Fruit fly (Drosophila melanogaster) whole organism, embryonic: Measurements from ENCODE around the gene ftz-f1.

ENCODE experiments used
- Aef1 ChIP-seq: fragments of 200-800 bp; sonication (Bioruptor generic); IDR thresholded peaks from 3 replicates; pipeline ENCODE4 v1.3.6; 2022; ENCODE audit warnings: missing biosample characterization, missing genetic modification characterization
- CG10462 ChIP-seq: fragments of 200-800 bp; sonication (Bioruptor generic); optimal IDR thresholded peaks from 2 replicates; lab custom pipeline; 2016; ENCODE audit warnings: missing biosample characterization, missing genetic modification characterization
- CG11504 ChIP-seq: fragments of 200-800 bp; sonication (Bioruptor generic); optimal IDR thresholded peaks from 3 replicates; lab custom pipeline; 2019; ENCODE audit warnings: missing biosample characterization, mild to moderate bottlenecking, missing genetic modification characterization, moderate library complexity
- CG11696 ChIP-seq: fragments of 200-800 bp; sonication (Bioruptor generic); IDR thresholded peaks from 2 replicates; pipeline ENCODE4 v1.3.6; 2022; ENCODE audit warnings: missing biosample characterization, missing genetic modification characterization
- CG12155 ChIP-seq: fragments of 200-800 bp; sonication (Bioruptor generic); optimal IDR thresholded peaks from 3 replicates; lab custom pipeline; 2016; ENCODE audit warnings: missing biosample characterization, missing genetic modification characterization
- CG12236 ChIP-seq: fragments of 200-800 bp; sonication (Bioruptor generic); optimal IDR thresholded peaks from 2 replicates; lab custom pipeline; 2016; ENCODE audit warnings: missing biosample characterization, missing genetic modification characterization
- CG12744 ChIP-seq: fragments of 200-800 bp; sonication (Bioruptor generic); optimal IDR thresholded peaks from 2 replicates; lab custom pipeline; 2016; ENCODE audit warnings: missing biosample characterization, missing genetic modification characterization
- CG13123 ChIP-seq: fragments of 200-800 bp; sonication (Bioruptor generic); optimal IDR thresholded peaks from 2 replicates; lab custom pipeline; 2016; ENCODE audit warnings: missing biosample characterization, missing genetic modification characterization
- CG13287 ChIP-seq: fragments of 200-800 bp; sonication (Bioruptor generic); IDR thresholded peaks from 2 replicates; pipeline ENCODE4 v1.3.6; 2022; ENCODE audit warnings: missing biosample characterization, missing genetic modification characterization; ENCODE audit not compliant: partially characterized antibody
- CG14860 ChIP-seq: fragments of 200-800 bp; sonication (Bioruptor generic); IDR thresholded peaks from 3 replicates; pipeline ENCODE4 v1.3.6; 2022; ENCODE audit warnings: missing biosample characterization, missing genetic modification characterization; ENCODE audit not compliant: partially characterized antibody
- CG1647 ChIP-seq: fragments of 200-800 bp; sonication (Bioruptor generic); optimal IDR thresholded peaks from 3 replicates; lab custom pipeline; 2016; ENCODE audit warnings: missing biosample characterization, missing genetic modification characterization
- CG16863 ChIP-seq: fragments of 200-800 bp; sonication (Bioruptor generic); optimal IDR thresholded peaks from 3 replicates; lab custom pipeline; 2016; ENCODE audit warnings: missing biosample characterization, missing genetic modification characterization
- CG1792 ChIP-seq: fragments of 200-800 bp; sonication (Bioruptor generic); optimal IDR thresholded peaks from 2 replicates; lab custom pipeline; 2016; ENCODE audit warnings: missing biosample characterization, missing genetic modification characterization
- CG6689 ChIP-seq: fragments of 200-800 bp; sonication (Bioruptor generic); IDR thresholded peaks from 2 replicates; pipeline ENCODE4 v1.3.6; 2022; ENCODE audit warnings: missing biosample characterization, missing genetic modification characterization
- CG8944 ChIP-seq: fragments of 200-800 bp; sonication (Bioruptor generic); optimal IDR thresholded peaks from 3 replicates; lab custom pipeline; 2016; ENCODE audit warnings: missing biosample characterization, missing genetic modification characterization
- CG9215 ChIP-seq: fragments of 200-800 bp; sonication (Bioruptor generic); IDR thresholded peaks from 2 replicates; pipeline ENCODE4 v1.3.6; 2022; ENCODE audit warnings: missing biosample characterization, missing genetic modification characterization
- CG9797 ChIP-seq: fragments of 200-800 bp; sonication (Bioruptor generic); optimal IDR thresholded peaks from 3 replicates; lab custom pipeline; 2018; ENCODE audit warnings: missing biosample characterization, mild to moderate bottlenecking, missing genetic modification characterization
- D ChIP-seq, 2 experiments: fragments of 200-800 bp in 1 of 2; fragments of >200 bp in 1 of 2; sonication (Bioruptor generic) in 1 of 2; optimal IDR thresholded peaks; 2 replicates in 1 of 2; 3 replicates in 1 of 2; lab custom pipeline; 2017; ENCODE audit warnings: mild to moderate bottlenecking in 1 of 2, missing biosample characterization in 1 of 2, missing genetic modification characterization in 1 of 2, missing genetic modification reagents in 1 of 2
- Dek ChIP-seq: fragments of 200-800 bp; sonication (Bioruptor generic); optimal IDR thresholded peaks from 3 replicates; lab custom pipeline; 2019; ENCODE audit warnings: missing biosample characterization, mild to moderate bottlenecking, missing genetic modification characterization, moderate library complexity
- Dfd ChIP-seq, 2 experiments: fragments of >200 bp; optimal IDR thresholded peaks; 2 replicates each; lab custom pipeline; 2017; ENCODE audit warnings: missing biosample characterization in 2 of 2, missing genetic modification characterization in 2 of 2
- Doc2 ChIP-seq: fragments of 200-800 bp; sonication (Bioruptor generic); IDR thresholded peaks from 2 replicates; pipeline ENCODE4 v1.3.6; 2022; ENCODE audit warnings: missing biosample characterization, missing genetic modification characterization
- Drgx ChIP-seq: fragments of 200-800 bp; sonication (Bioruptor generic); IDR thresholded peaks from 2 replicates; pipeline ENCODE4 v1.3.6; 2022; ENCODE audit warnings: missing biosample characterization, missing genetic modification characterization
- E2f2 ChIP-seq: fragments of 200-800 bp; sonication (Bioruptor generic); IDR thresholded peaks from 2 replicates; pipeline ENCODE4 v1.3.6; 2022; ENCODE audit warnings: missing biosample characterization, missing genetic modification characterization
- HLHmδ ChIP-seq: fragments of 200-800 bp; sonication (Bioruptor generic); optimal IDR thresholded peaks from 2 replicates; lab custom pipeline; 2018; ENCODE audit warnings: missing biosample characterization, mild to moderate bottlenecking, missing genetic modification characterization, moderate library complexity
- Lhr ChIP-seq: fragments of 200-800 bp; sonication (Bioruptor generic); optimal IDR thresholded peaks from 3 replicates; lab custom pipeline; 2017; ENCODE audit warnings: mild to moderate bottlenecking, missing biosample characterization, missing genetic modification reagents, missing genetic modification characterization
- MBD-R2 ChIP-seq: fragments of 200-800 bp; sonication (Bioruptor generic); IDR thresholded peaks from 2 replicates; pipeline ENCODE4 v1.3.6; 2022; ENCODE audit warnings: missing biosample characterization, missing genetic modification characterization
- NC2β ChIP-seq: fragments of 200-800 bp; sonication (Bioruptor generic); optimal IDR thresholded peaks from 2 replicates; lab custom pipeline; 2016; ENCODE audit warnings: missing biosample characterization, missing genetic modification characterization
- Neu2 ChIP-seq: fragments of 200-800 bp; sonication (Bioruptor generic); optimal IDR thresholded peaks from 3 replicates; lab custom pipeline; 2016; ENCODE audit warnings: missing biosample characterization, missing genetic modification characterization, borderline replicate concordance
- Nf-YB ChIP-seq: fragments of 200-800 bp; sonication (Bioruptor generic); optimal IDR thresholded peaks from 3 replicates; lab custom pipeline; 2019; ENCODE audit warnings: missing biosample characterization, mild to moderate bottlenecking, missing genetic modification characterization, moderate library complexity
- Oli ChIP-seq: fragments of 200-800 bp; sonication (Bioruptor generic); optimal IDR thresholded peaks from 2 replicates; lab custom pipeline; 2018; ENCODE audit warnings: missing biosample characterization, mild to moderate bottlenecking, missing genetic modification characterization, moderate library complexity
- YL-1 ChIP-seq: fragments of 200-800 bp; sonication (Bioruptor generic); optimal IDR thresholded peaks from 3 replicates; lab custom pipeline; 2017; ENCODE audit warnings: missing biosample characterization, mild to moderate bottlenecking, missing genetic modification characterization
- al ChIP-seq: fragments of 200-800 bp; sonication (Bioruptor generic); IDR thresholded peaks from 2 replicates; pipeline ENCODE4 v1.3.6; 2022; ENCODE audit warnings: missing biosample characterization, missing genetic modification characterization
- bbx ChIP-seq: fragments of 200-800 bp; sonication (Bioruptor generic); IDR thresholded peaks from 2 replicates; pipeline ENCODE4 v1.3.6; 2022; ENCODE audit warnings: missing biosample characterization, missing genetic modification characterization; ENCODE audit not compliant: partially characterized antibody
- br ChIP-seq: fragments of >200 bp; optimal IDR thresholded peaks from 2 replicates; lab custom pipeline; 2017
- cas ChIP-seq: fragments of 200-800 bp; sonication (Bioruptor generic); IDR thresholded peaks from 2 replicates; pipeline ENCODE4 v1.3.6; 2022; ENCODE audit warnings: missing biosample characterization, missing genetic modification characterization
- caup ChIP-seq: fragments of 200-800 bp; sonication (Bioruptor generic); optimal IDR thresholded peaks from 3 replicates; lab custom pipeline; 2017; ENCODE audit warnings: missing biosample characterization, mild to moderate bottlenecking, missing genetic modification characterization, moderate library complexity; ENCODE audit not compliant: severe bottlenecking
- chm ChIP-seq: fragments of 200-800 bp; sonication (Bioruptor generic); IDR thresholded peaks from 2 replicates; pipeline ENCODE4 v1.3.6; 2022; ENCODE audit warnings: missing biosample characterization, missing genetic modification characterization
- ewg ChIP-seq: fragments of 200-800 bp; sonication (Bioruptor generic); optimal IDR thresholded peaks from 3 replicates; lab custom pipeline; 2017; ENCODE audit warnings: mild to moderate bottlenecking, missing biosample characterization, missing genetic modification reagents, missing genetic modification characterization
- fd96Cb ChIP-seq: fragments of 200-800 bp; sonication (Bioruptor generic); optimal IDR thresholded peaks from 2 replicates; lab custom pipeline; 2018; ENCODE audit warnings: missing biosample characterization, mild to moderate bottlenecking, missing genetic modification characterization, moderate library complexity
- fru ChIP-seq: fragments of >200 bp; optimal IDR thresholded peaks from 2 replicates; lab custom pipeline; 2017
- gro ChIP-seq: fragments of 200-800 bp; sonication (Bioruptor generic); optimal IDR thresholded peaks from 2 replicates; lab custom pipeline; 2016; ENCODE audit warnings: missing biosample characterization, missing genetic modification characterization
- gsb ChIP-seq: fragments of 200-800 bp; sonication (Bioruptor generic); IDR thresholded peaks from 2 replicates; pipeline ENCODE4 v1.3.6; 2022; ENCODE audit warnings: missing biosample characterization, missing genetic modification characterization
- ham ChIP-seq: fragments of 200-800 bp; sonication (Bioruptor generic); IDR thresholded peaks from 2 replicates; pipeline ENCODE4 v1.3.6; 2022; ENCODE audit warnings: missing biosample characterization, missing genetic modification characterization
- kay ChIP-seq: fragments of 200-800 bp; sonication (Bioruptor generic); optimal IDR thresholded peaks from 2 replicates; lab custom pipeline; 2016; ENCODE audit warnings: missing biosample characterization, missing genetic modification characterization
- lbe ChIP-seq: fragments of 200-800 bp; sonication (Bioruptor generic); optimal IDR thresholded peaks from 2 replicates; lab custom pipeline; 2016; ENCODE audit warnings: missing biosample characterization, mild to moderate bottlenecking, missing genetic modification characterization
- odd ChIP-seq: fragments of 200-800 bp; sonication (Bioruptor generic); optimal IDR thresholded peaks from 2 replicates; lab custom pipeline; 2017; ENCODE audit warnings: missing biosample characterization, mild to moderate bottlenecking, missing genetic modification characterization
- pum ChIP-seq: fragments of 200-800 bp; sonication (Bioruptor generic); optimal IDR thresholded peaks from 2 replicates; lab custom pipeline; 2016; ENCODE audit warnings: missing biosample characterization, missing genetic modification characterization
- slbo ChIP-seq: fragments of 200-800 bp; sonication (Bioruptor generic); IDR thresholded peaks from 2 replicates; pipeline ENCODE4 v1.3.6; 2022; ENCODE audit warnings: missing biosample characterization, missing genetic modification characterization
- so ChIP-seq: fragments of 200-800 bp; sonication (Bioruptor generic); IDR thresholded peaks from 3 replicates; pipeline ENCODE4 v1.3.6; 2022; ENCODE audit warnings: missing biosample characterization, missing genetic modification characterization
- tin ChIP-seq: fragments of 200-800 bp; sonication (Bioruptor generic); optimal IDR thresholded peaks from 3 replicates; lab custom pipeline; 2016; ENCODE audit warnings: missing biosample characterization, missing genetic modification characterization
- tx ChIP-seq: fragments of 200-800 bp; sonication (Bioruptor generic); optimal IDR thresholded peaks from 2 replicates; lab custom pipeline; 2016; ENCODE audit warnings: missing biosample characterization, missing genetic modification characterization
- zen2 ChIP-seq: fragments of 200-800 bp; sonication (Bioruptor generic); IDR thresholded peaks from 3 replicates; pipeline ENCODE4 v1.3.6; 2022; ENCODE audit warnings: missing biosample characterization, missing genetic modification characterization; ENCODE audit not compliant: partially characterized antibody
- zf30C ChIP-seq: fragments of 200-800 bp; sonication (Bioruptor generic); optimal IDR thresholded peaks from 3 replicates; lab custom pipeline; 2018; ENCODE audit warnings: missing biosample characterization, mild to moderate bottlenecking, missing genetic modification characterization

ftz-f1 gene

dm6 chr3L:18745647-18746046, 55.5 kb downstream of the ftz-f1 start, which contains the start of gene MED11 (continued):
- TF ChIP-seq slbo (GFP tag; lab: Robert Waterston, UW) = no peak
- no peak for TF ChIP-seq NC2β (GFP tag; lab: Kevin White, UChicago)
- no peak for TF ChIP-seq YL-1 (GFP tag; lab: Kevin White, UChicago)
- TF ChIP-seq zen2 (GFP tag; lab: Robert Waterston, UW) = no peak
- TF ChIP-seq gro (GFP tag; lab: Kevin White, UChicago) = no peak
- TF ChIP-seq Doc2 (GFP tag; lab: Robert Waterston, UW) = no peak
- TF ChIP-seq pum = no peak
- no peak for TF ChIP-seq D (optimal IDR thresholded peaks at IDR 0.05; lab: Kevin White, UChicago)
- no peak for TF ChIP-seq D (GFP tag; optimal IDR thresholded peaks at IDR 0.05; lab: Kevin White, UChicago)
- TF ChIP-seq Dek = no peak
- TF ChIP-seq tx (GFP tag; lab: Kevin White, UChicago) = no peak
- TF ChIP-seq CG16863 = no peak
- no peak for TF ChIP-seq gsb (GFP tag; lab: Robert Waterston, UW)
- no peak for TF ChIP-seq kay (GFP tag; lab: Kevin White, UChicago)
- no peak for TF ChIP-seq Drgx (GFP tag; lab: Robert Waterston, UW)
- no peak for TF ChIP-seq CG8944 (GFP tag; lab: Kevin White, UChicago)
- TF ChIP-seq fd96Cb (tag; lab: Kevin White, UChicago) = no peak
- no peak for TF ChIP-seq chm (GFP tag; lab: Robert Waterston, UW)
- no peak for TF ChIP-seq CG12236
- TF ChIP-seq Oli = no peak
- TF ChIP-seq caup (GFP tag; lab: Kevin White, UChicago) = no peak
- TF ChIP-seq lbe = no peak
- no peak for TF ChIP-seq zf30C (GFP tag; lab: Kevin White, UChicago)
- no peak for TF ChIP-seq Nf-YB (GFP tag; lab: Kevin White, UChicago)
- no peak for TF ChIP-seq tin (GFP tag; lab: Kevin White, UChicago)
- TF ChIP-seq CG13287 (GFP tag; lab: Robert Waterston, UW) = peak; percentile 41; the same call in 1 of the 2 replicates
- TF ChIP-seq CG9797 (GFP tag; lab: Kevin White, UChicago) = peak; percentile 60
- no peak for TF ChIP-seq CG14860 (GFP tag; lab: Robert Waterston, UW)
- no peak for TF ChIP-seq al (GFP tag; lab: Robert Waterston, UW)
- TF ChIP-seq CG12744 (GFP tag; lab: Kevin White, UChicago) = no peak
- no peak for TF ChIP-seq CG11696
- no peak for TF ChIP-seq Aef1
- TF ChIP-seq CG11504 (tag; lab: Kevin White, UChicago) = no peak
- TF ChIP-seq CG13123 (GFP tag; lab: Kevin White, UChicago) = no peak
- TF ChIP-seq Neu2 = no peak
- TF ChIP-seq ham (GFP tag; lab: Robert Waterston, UW) = no peak
- TF ChIP-seq CG9215 = no peak
- no peak for TF ChIP-seq CG6689 (GFP tag; lab: Robert Waterston, UW)
- TF ChIP-seq MBD-R2 = peak; percentile 75
- no peak for TF ChIP-seq Dfd (GFP tag; optimal IDR thresholded peaks at IDR 0.05; lab: Kevin White, UChicago)
- no peak for TF ChIP-seq odd (GFP tag; lab: Kevin White, UChicago)
- peak; percentile 37; the same call in 1 of the 2 replicates for TF ChIP-seq E2f2
- no peak for TF ChIP-seq fru (lab: Kevin White, UChicago)
- TF ChIP-seq bbx (GFP tag; lab: Robert Waterston, UW) = no peak
- no peak for TF ChIP-seq CG12155 (GFP tag; lab: Kevin White, UChicago)
- TF ChIP-seq HLHmδ = no peak
- TF ChIP-seq Lhr (GFP tag; lab: Kevin White, UChicago) = peak; percentile 51
- no peak for TF ChIP-seq CG1792 (GFP tag; lab: Kevin White, UChicago)
- TF ChIP-seq ewg (GFP tag; lab: Kevin White, UChicago) = no peak
- TF ChIP-seq CG1647 = no peak
- no peak for TF ChIP-seq br (lab: Kevin White, UChicago)
- no peak for TF ChIP-seq CG10462 (GFP tag; lab: Kevin White, UChicago)
- no peak for TF ChIP-seq cas (GFP tag; lab: Robert Waterston, UW)
- no peak for TF ChIP-seq so (GFP tag; lab: Robert Waterston, UW)
